Worm (Caenorhabditis elegans): ENCODE results near the gene ttr-19.

The ttr-19 gene

DNA sequence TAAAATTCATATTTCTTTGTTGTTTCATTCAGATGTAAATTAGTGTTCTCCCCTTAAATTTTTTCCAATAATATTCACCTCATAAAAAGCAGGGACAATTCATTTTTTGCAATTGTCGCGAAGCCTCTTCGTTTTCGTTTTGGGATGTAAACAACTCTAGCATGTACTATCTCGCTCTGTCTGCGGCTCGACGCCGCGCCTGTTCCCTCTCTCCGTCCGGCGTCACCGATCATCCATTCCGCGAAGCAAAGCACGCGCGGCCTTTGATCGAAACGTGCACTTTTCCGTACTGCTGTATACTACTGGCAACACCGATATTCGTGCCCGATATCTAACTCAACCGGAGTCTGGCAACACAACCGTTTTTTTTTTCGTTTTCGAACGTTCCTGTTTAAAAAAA lies 19.7 kb upstream of the ttr-19 start (continued):
- no peak for TF ChIP-seq lin-15B (tag; optimal IDR thresholded peaks at IDR 0.05)
- TF ChIP-seq nhr-77 (tag; optimal IDR thresholded peaks at IDR 0.05) = no peak
- peak; percentile 14 to 81 for TF ChIP-seq mdl-1 (tag; optimal IDR thresholded peaks at IDR 0.05)
- peak; percentile 52 for TF ChIP-seq set-16 (GFP tag; IDR thresholded peaks at IDR 0.05)
- TF ChIP-seq hmg-1.1 (GFP tag; IDR thresholded peaks at IDR 0.05) = no peak
- TF ChIP-seq nhr-42 (GFP tag; IDR thresholded peaks at IDR 0.05) = no peak
- peak; percentile 31 for TF ChIP-seq dmd-6 (GFP tag; IDR thresholded peaks at IDR 0.05)
- no peak for TF ChIP-seq aha-1 (tag)
- no peak for TF ChIP-seq fos-1 (tag; optimal IDR thresholded peaks at IDR 0.05)
- TF ChIP-seq php-3 (GFP tag; IDR thresholded peaks at IDR 0.05) = no peak; the same call in 1 of the 2 replicates
- TF ChIP-seq attf-4 (tag; optimal IDR thresholded peaks at IDR 0.05) = no peak
- peak; percentile 33; the same call in 1 of the 2 replicates for TF ChIP-seq T26A8.4 (GFP tag; IDR thresholded peaks at IDR 0.05)
- no peak for TF ChIP-seq jun-1 (tag; optimal IDR thresholded peaks at IDR 0.05)
- TF ChIP-seq Y75B8A.6 (GFP tag; IDR thresholded peaks at IDR 0.05) = no peak
- TF ChIP-seq saeg-2 (GFP tag; IDR thresholded peaks at IDR 0.05) = no peak
- peak; percentile 78 for TF ChIP-seq hlh-30 (tag; optimal IDR thresholded peaks at IDR 0.05; ENCODE audit: insufficient read depth)
- no peak for TF ChIP-seq nhr-48 (tag; optimal IDR thresholded peaks at IDR 0.05)
- TF ChIP-seq ceh-32 (tag; optimal IDR thresholded peaks at IDR 0.05; ENCODE audit: poor library complexity) = no peak

DNA sequence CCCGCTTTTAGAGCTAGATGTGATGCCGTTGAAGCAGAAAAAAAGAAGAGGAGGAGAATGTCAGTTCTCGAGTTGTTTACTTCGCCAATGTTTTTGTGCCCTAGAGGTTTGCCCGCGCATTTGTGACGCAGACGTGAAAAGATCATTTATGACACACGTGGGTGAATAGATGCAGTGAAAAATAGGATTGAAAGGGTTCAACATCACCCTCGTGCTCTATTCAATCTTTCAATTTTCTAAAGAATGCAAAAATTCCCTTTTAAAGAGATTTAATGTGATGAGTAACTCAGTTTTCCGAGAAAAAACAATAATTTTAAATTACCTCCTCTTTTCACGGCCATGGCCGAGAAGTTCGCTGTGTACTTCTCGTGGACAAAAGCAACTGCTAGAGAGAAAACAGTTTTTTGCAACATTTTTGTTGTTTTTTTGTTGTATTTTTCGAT lies 19.2 kb upstream of the ttr-19 start:
- TF ChIP-seq T20F7.1 (GFP tag; optimal IDR thresholded peaks at IDR 0.05) = no peak
- peak; percentile 57 for TF ChIP-seq mep-1 (tag; optimal IDR thresholded peaks at IDR 0.05)
- TF ChIP-seq nhr-6 (tag; optimal IDR thresholded peaks at IDR 0.05) = no peak
- no peak for TF ChIP-seq tag-97 (GFP tag; IDR thresholded peaks at IDR 0.05)
- TF ChIP-seq F44E2.7 (GFP tag; IDR thresholded peaks at IDR 0.05) = no peak
- no peak for TF ChIP-seq F10B5.3 (tag; optimal IDR thresholded peaks at IDR 0.05)
- TF ChIP-seq ztf-7 (tag; optimal IDR thresholded peaks at IDR 0.05) = no peak
- no peak for TF ChIP-seq saeg-2 (GFP tag; IDR thresholded peaks at IDR 0.05)
- peak; percentile 88 for TF ChIP-seq hlh-30 (tag; optimal IDR thresholded peaks at IDR 0.05; ENCODE audit: insufficient read depth)
- peak; percentile 96 for TF ChIP-seq aha-1 (tag)
- no peak for TF ChIP-seq lim-7 (GFP tag; IDR thresholded peaks at IDR 0.05)
- no peak for TF ChIP-seq unc-39 (tag; optimal IDR thresholded peaks at IDR 0.05)
- peak; percentile 42 for TF ChIP-seq unc-130 (GFP tag; optimal IDR thresholded peaks at IDR 0.05)
- peak; percentile 22 to 98 for TF ChIP-seq mdl-1 (tag; optimal IDR thresholded peaks at IDR 0.05)
- TF ChIP-seq Y5F2A.4 (GFP tag; optimal IDR thresholded peaks at IDR 0.05) = no peak
- TF ChIP-seq ama-1 (optimal IDR thresholded peaks at IDR 0.05) = no peak
- TF ChIP-seq skn-1 (tag; optimal IDR thresholded peaks at IDR 0.05) = no peak
- no peak for TF ChIP-seq mxl-2 (GFP tag; conservative IDR thresholded peaks at IDR 0.05)
- no peak for TF ChIP-seq ceh-20 (GFP tag; IDR thresholded peaks at IDR 0.05)
- TF ChIP-seq nhr-48 (tag; optimal IDR thresholded peaks at IDR 0.05) = no peak
- peak in 1 of 2 experiments; percentile 95 for TF ChIP-seq unc-62 (GFP tag; optimal IDR thresholded peaks at IDR 0.05 in 1 of 2)
- TF ChIP-seq unc-62 (tag; optimal IDR thresholded peaks at IDR 0.05) = no peak
- 0 out of 2 replicates have a peak, but pooled peaks have one; percentile 23 for TF ChIP-seq ZK337.2 (GFP tag; IDR thresholded peaks at IDR 0.05)
- no peak for TF ChIP-seq vab-7 (GFP tag; IDR thresholded peaks at IDR 0.05)
- no peak for TF ChIP-seq nhr-77 (tag; optimal IDR thresholded peaks at IDR 0.05)
- TF ChIP-seq ceh-62 (tag; optimal IDR thresholded peaks at IDR 0.05) = no peak
- no peak for TF ChIP-seq madf-9 (GFP tag; conservative IDR thresholded peaks at IDR 0.05)
- peak; percentile 78 for TF ChIP-seq nhr-11 (tag; optimal IDR thresholded peaks at IDR 0.05)
- peak; percentile 40 for TF ChIP-seq hlh-11 (tag; optimal IDR thresholded peaks at IDR 0.05)
- TF ChIP-seq nhr-42 (GFP tag; IDR thresholded peaks at IDR 0.05) = no peak
- TF ChIP-seq spr-3 (GFP tag; optimal IDR thresholded peaks at IDR 0.05) = no peak
- peak; percentile 87 for TF ChIP-seq fkh-10 (GFP tag; optimal IDR thresholded peaks at IDR 0.05)
- TF ChIP-seq hif-1 (tag; optimal IDR thresholded peaks at IDR 0.05) = peak in 1 of 2 experiments; percentile 19
- no peak for TF ChIP-seq Y105C5A.15 (GFP tag; IDR thresholded peaks at IDR 0.05)
- TF ChIP-seq ceh-44 (GFP tag; IDR thresholded peaks at IDR 0.05) = no peak
- TF ChIP-seq madf-5 (GFP tag; IDR thresholded peaks at IDR 0.05) = 0 out of 4 replicates have a peak, but pooled peaks of 1 of the 2 experiments have one; percentile 27
- TF ChIP-seq F26F4.8 (GFP tag; conservative IDR thresholded peaks at IDR 0.05) = no peak
- no peak for TF ChIP-seq pqm-1 (tag; optimal IDR thresholded peaks at IDR 0.05)
- no peak for TF ChIP-seq cey-2 (tag; optimal IDR thresholded peaks at IDR 0.05; ENCODE audit: borderline replicate concordance, insufficient read depth)
- TF ChIP-seq zip-2 (tag; optimal IDR thresholded peaks at IDR 0.05) = no peak

Data from whole organism, L4 larva.